Worm (Caenorhabditis elegans) whole organism, L2 larva: Measurements from ENCODE around the gene clec-141.

ENCODE experiments used
- C34F6.9 ChIP-seq: fragments of 150-350 bp; optimal IDR thresholded peaks from 2 replicates; lab custom pipeline; 2014; ENCODE audit warnings: missing biosample characterization, missing genetic modification characterization
- F13H6.1 ChIP-seq: sonication (generic microtip); optimal IDR thresholded peaks from 2 replicates; lab custom pipeline; 2016; ENCODE audit warnings: missing genetic modification characterization, missing compliant biosample characterization
- R02D3.7 ChIP-seq: fragments of 150-350 bp; optimal IDR thresholded peaks from 2 replicates; lab custom pipeline; 2014; ENCODE audit warnings: missing biosample characterization, missing genetic modification characterization
- Y55F3AM.14 ChIP-seq: fragments of 200-800 bp; sonication (Bioruptor generic); optimal IDR thresholded peaks from 2 replicates; lab custom pipeline; 2018; ENCODE audit warnings: mild to moderate bottlenecking, missing genetic modification characterization, missing compliant biosample characterization
- ZK546.5 ChIP-seq: sonication (generic microtip); optimal IDR thresholded peaks from 2 replicates; lab custom pipeline; 2017; ENCODE audit warnings: missing biosample characterization, missing genetic modification characterization
- alr-1 ChIP-seq: fragments of 150-350 bp; optimal IDR thresholded peaks from 2 replicates; lab custom pipeline; 2014; ENCODE audit warnings: missing biosample characterization, missing genetic modification characterization
- aly-2 ChIP-seq: fragments of 150-350 bp; optimal IDR thresholded peaks from 2 replicates; lab custom pipeline; 2014; ENCODE audit warnings: missing biosample characterization, missing genetic modification characterization
- ama-1 ChIP-seq: fragments of 150-350 bp; optimal IDR thresholded peaks from 2 replicates; lab custom pipeline; 2018; ENCODE audit warnings: inconsistent platforms
- blmp-1 ChIP-seq: sonication (generic microtip); optimal IDR thresholded peaks from 2 replicates; lab custom pipeline; 2017; ENCODE audit warnings: missing genetic modification characterization, mild to moderate bottlenecking, missing compliant biosample characterization, antibody characterized with exemption, moderate library complexity; ENCODE audit not compliant: insufficient read depth
- ceh-16 ChIP-seq: fragments of 150-350 bp; optimal IDR thresholded peaks from 2 replicates; lab custom pipeline; 2014; ENCODE audit warnings: missing biosample characterization, missing genetic modification characterization
- ceh-82 ChIP-seq: fragments of 150-350 bp; optimal IDR thresholded peaks from 2 replicates; lab custom pipeline; 2014; ENCODE audit warnings: missing biosample characterization, missing genetic modification characterization
- crh-2 ChIP-seq: sonication (generic microtip); optimal IDR thresholded peaks from 2 replicates; lab custom pipeline; 2017; ENCODE audit warnings: missing biosample characterization, missing genetic modification characterization
- dmd-4 ChIP-seq: sonication (generic microtip); optimal IDR thresholded peaks from 2 replicates; lab custom pipeline; 2017; ENCODE audit warnings: missing biosample characterization, missing genetic modification characterization
- egl-27 ChIP-seq: sonication (generic microtip); optimal IDR thresholded peaks from 3 replicates; lab custom pipeline; 2017; ENCODE audit warnings: missing biosample characterization, missing genetic modification reagents, missing genetic modification characterization
- elt-1 ChIP-seq: fragments of 150-350 bp; optimal IDR thresholded peaks from 2 replicates; lab custom pipeline; 2014; ENCODE audit warnings: missing biosample characterization, missing genetic modification characterization
- elt-3 ChIP-seq: sonication (generic microtip); optimal IDR thresholded peaks from 2 replicates; lab custom pipeline; 2017; ENCODE audit warnings: missing biosample characterization, missing genetic modification characterization
- fos-1 ChIP-seq: fragments of 150-350 bp; optimal IDR thresholded peaks from 2 replicates; lab custom pipeline; 2014; ENCODE audit warnings: missing biosample characterization, missing genetic modification characterization
- gmeb-1 ChIP-seq: fragments of 150-350 bp; optimal IDR thresholded peaks from 2 replicates; lab custom pipeline; 2014; ENCODE audit warnings: missing biosample characterization, missing genetic modification characterization
- lin-11 ChIP-seq: fragments of 150-350 bp; sonication (generic microtip); optimal IDR thresholded peaks from 2 replicates; lab custom pipeline; 2014; ENCODE audit warnings: missing biosample characterization, missing genetic modification characterization, inconsistent platforms, mixed read lengths
- lin-13 ChIP-seq: fragments of 150-350 bp; optimal IDR thresholded peaks from 2 replicates; lab custom pipeline; 2014; ENCODE audit warnings: missing biosample characterization, missing genetic modification reagents, missing genetic modification characterization
- lin-39 ChIP-seq: fragments of 150-350 bp; optimal IDR thresholded peaks from 2 replicates; lab custom pipeline; 2014; ENCODE audit warnings: missing biosample characterization, missing genetic modification reagents, missing genetic modification characterization
- mbf-1 ChIP-seq: sonication (generic microtip); optimal IDR thresholded peaks from 2 replicates; lab custom pipeline; 2017; ENCODE audit warnings: missing biosample characterization, missing genetic modification characterization
- mdl-1 ChIP-seq, 2 experiments: fragments of 150-350 bp in 1 of 2; sonication (generic microtip) in 1 of 2; optimal IDR thresholded peaks; 2 replicates each; lab custom pipeline; 2017; ENCODE audit warnings: missing biosample characterization in 2 of 2, missing genetic modification characterization in 2 of 2
- nhr-11 ChIP-seq: fragments of 150-350 bp; optimal IDR thresholded peaks from 2 replicates; lab custom pipeline; 2014; ENCODE audit warnings: missing biosample characterization, missing genetic modification characterization
- nhr-12 ChIP-seq: fragments of 150-350 bp; optimal IDR thresholded peaks from 2 replicates; lab custom pipeline; 2014; ENCODE audit warnings: missing biosample characterization, missing genetic modification characterization
- nhr-21 ChIP-seq: fragments of 150-350 bp; optimal IDR thresholded peaks from 2 replicates; lab custom pipeline; 2014; ENCODE audit warnings: missing biosample characterization, missing genetic modification characterization
- nhr-23 ChIP-seq: fragments of 150-350 bp; optimal IDR thresholded peaks from 2 replicates; lab custom pipeline; 2014; ENCODE audit warnings: missing biosample characterization, missing genetic modification reagents, missing genetic modification characterization
- nhr-237 ChIP-seq: fragments of 150-350 bp; optimal IDR thresholded peaks from 2 replicates; lab custom pipeline; 2014; ENCODE audit warnings: missing biosample characterization, missing genetic modification characterization
- nhr-25 ChIP-seq: fragments of 150-350 bp; sonication (generic microtip); optimal IDR thresholded peaks from 3 replicates; lab custom pipeline; 2014; ENCODE audit warnings: missing biosample characterization, missing genetic modification characterization
- nhr-77 ChIP-seq: fragments of 150-350 bp; optimal IDR thresholded peaks from 2 replicates; lab custom pipeline; 2014; ENCODE audit warnings: missing biosample characterization, missing genetic modification characterization
- peb-1 ChIP-seq: fragments of 150-350 bp; optimal IDR thresholded peaks from 2 replicates; lab custom pipeline; 2014; ENCODE audit warnings: missing biosample characterization, missing genetic modification characterization
- sem-4 ChIP-seq: fragments of 150-350 bp; optimal IDR thresholded peaks from 2 replicates; lab custom pipeline; 2014; ENCODE audit warnings: missing biosample characterization, missing genetic modification reagents, missing genetic modification characterization
- skn-1 ChIP-seq: sonication (generic microtip); optimal IDR thresholded peaks from 2 replicates; lab custom pipeline; 2017; ENCODE audit warnings: missing biosample characterization, missing genetic modification characterization
- sma-3 ChIP-seq: sonication (generic microtip); optimal IDR thresholded peaks from 2 replicates; lab custom pipeline; 2016; ENCODE audit warnings: missing genetic modification reagents, missing genetic modification characterization, missing compliant biosample characterization
- sma-9 ChIP-seq, 2 experiments: fragments of 150-350 bp in 1 of 2; sonication (generic microtip) in 1 of 2; optimal IDR thresholded peaks; 2 replicates each; lab custom pipeline; 2014 to 2016; ENCODE audit warnings: missing genetic modification characterization in 2 of 2, mild to moderate bottlenecking in 1 of 2, missing biosample characterization in 1 of 2, missing compliant biosample characterization in 1 of 2, missing genetic modification reagents in 1 of 2, moderate library complexity in 1 of 2
- snpc-4 ChIP-seq: fragments of 150-350 bp; optimal IDR thresholded peaks from 2 replicates; lab custom pipeline; 2014; ENCODE audit warnings: missing biosample characterization, missing genetic modification characterization
- unc-39 ChIP-seq: fragments of 150-350 bp; optimal IDR thresholded peaks from 2 replicates; lab custom pipeline; 2014; ENCODE audit warnings: missing biosample characterization, missing genetic modification characterization
- unc-55 ChIP-seq: fragments of 150-350 bp; sonication (generic microtip); optimal IDR thresholded peaks from 3 replicates; lab custom pipeline; 2014; ENCODE audit warnings: missing biosample characterization, missing genetic modification reagents, missing genetic modification characterization
- unc-62 ChIP-seq: fragments of 150-350 bp; optimal IDR thresholded peaks from 2 replicates; lab custom pipeline; 2014; ENCODE audit warnings: missing biosample characterization, missing genetic modification reagents, missing genetic modification characterization
- zag-1 ChIP-seq: fragments of 150-350 bp; optimal IDR thresholded peaks from 2 replicates; lab custom pipeline; 2014; ENCODE audit warnings: missing biosample characterization, missing genetic modification characterization
- ztf-1 ChIP-seq: fragments of 200-800 bp; sonication (Bioruptor generic); conservative IDR thresholded peaks from 2 replicates; pipeline ENCODE4 v1.3.6; 2022; ENCODE audit warnings: missing genetic modification characterization, missing compliant biosample characterization
- ztf-11 ChIP-seq: sonication (generic microtip); optimal IDR thresholded peaks from 2 replicates; lab custom pipeline; 2017; ENCODE audit warnings: missing biosample characterization, missing genetic modification characterization
- ztf-4 ChIP-seq: fragments of 150-350 bp; optimal IDR thresholded peaks from 2 replicates; lab custom pipeline; 2014; ENCODE audit warnings: missing biosample characterization, missing genetic modification characterization

The clec-141 gene

DNA sequence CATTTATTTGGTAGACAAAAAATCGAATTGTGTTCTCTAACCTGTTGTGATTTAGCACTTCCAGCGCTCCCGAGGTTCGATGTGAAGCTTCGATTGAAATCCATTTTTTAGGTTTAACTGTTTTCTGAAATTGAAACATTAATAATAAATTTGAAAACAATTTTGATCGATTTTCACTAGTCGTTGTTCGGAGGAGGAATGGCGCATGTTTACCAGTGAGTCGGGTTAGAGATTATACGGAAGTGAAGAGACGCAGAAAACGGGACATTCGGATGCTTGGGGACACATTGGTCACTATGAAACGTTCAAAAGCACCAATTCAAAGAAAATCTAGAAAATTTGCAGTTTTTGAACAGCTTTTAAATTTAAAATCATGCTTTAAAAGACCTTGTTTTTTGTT, 8.7 kb downstream of the clec-141 start, which contains the start of gene fbxl-3:
TSS of gene fbxl-3 (minus strand) at position 124 of the 400 bp plus-strand sequence.
- no peak for TF ChIP-seq ceh-16 (tag; lab: Kevin White, UChicago)
- no peak for TF ChIP-seq peb-1
- TF ChIP-seq nhr-23 (tag; lab: Kevin White, UChicago), result no peak
- no peak for TF ChIP-seq nhr-77 (tag; lab: Kevin White, UChicago)
- TF ChIP-seq nhr-237 (tag; lab: Kevin White, UChicago), result no peak
- no peak for TF ChIP-seq F13H6.1 (tag; lab: Kevin White, UChicago)
- TF ChIP-seq lin-13, result no peak
- no peak for TF ChIP-seq fos-1
- TF ChIP-seq unc-62 (GFP tag; lab: Kevin White, UChicago), result no peak
- no peak for TF ChIP-seq lin-11 (tag; lab: Kevin White, UChicago)
- no peak for TF ChIP-seq alr-1
- no peak for TF ChIP-seq blmp-1
- TF ChIP-seq ztf-11 (tag; lab: Kevin White, UChicago), result no peak
- no peak for TF ChIP-seq C34F6.9 (tag; lab: Kevin White, UChicago)
- no peak for TF ChIP-seq aly-2 (tag; lab: Kevin White, UChicago)
- TF ChIP-seq zag-1 (tag; lab: Kevin White, UChicago), result no peak
- no peak for TF ChIP-seq nhr-25
- TF ChIP-seq ceh-82 (tag; lab: Kevin White, UChicago), result no peak
- no peak for TF ChIP-seq lin-39
- TF ChIP-seq, all 48 proteins: peak for 0

DNA sequence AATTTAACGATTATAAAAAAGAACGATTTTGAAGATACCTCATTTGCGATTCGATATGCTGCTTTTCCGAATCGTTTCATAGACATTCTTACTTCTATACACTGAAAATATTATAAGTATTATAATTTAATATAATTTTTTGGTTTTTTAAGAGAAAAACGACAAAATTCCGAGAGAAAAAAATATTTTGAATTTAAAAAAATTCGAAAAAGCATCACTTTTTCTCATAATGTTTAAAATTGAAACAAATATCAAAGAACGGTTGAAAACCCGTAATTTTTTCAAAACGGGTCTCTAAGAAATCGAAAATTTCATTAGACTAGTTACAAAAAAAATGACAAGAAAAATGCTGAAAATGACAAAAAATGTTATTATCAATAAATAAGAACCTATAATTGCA, 11.9 kb downstream of the clec-141 start, which contains the start of gene pink-1:
TSS of gene pink-1 (minus strand) at position 101 of the 400 bp plus-strand sequence.
- TF ChIP-seq nhr-25 (no peak), sem-4 (no peak), unc-39 (no peak), skn-1 (tag; lab: Kevin White, UChicago) (no peak), ceh-16 (tag; lab: Kevin White, UChicago) (no peak), alr-1 (no peak), ceh-82 (tag; lab: Kevin White, UChicago) (no peak), C34F6.9 (tag; lab: Kevin White, UChicago) (no peak), egl-27 (tag; lab: Kevin White, UChicago) (no peak)

DNA sequence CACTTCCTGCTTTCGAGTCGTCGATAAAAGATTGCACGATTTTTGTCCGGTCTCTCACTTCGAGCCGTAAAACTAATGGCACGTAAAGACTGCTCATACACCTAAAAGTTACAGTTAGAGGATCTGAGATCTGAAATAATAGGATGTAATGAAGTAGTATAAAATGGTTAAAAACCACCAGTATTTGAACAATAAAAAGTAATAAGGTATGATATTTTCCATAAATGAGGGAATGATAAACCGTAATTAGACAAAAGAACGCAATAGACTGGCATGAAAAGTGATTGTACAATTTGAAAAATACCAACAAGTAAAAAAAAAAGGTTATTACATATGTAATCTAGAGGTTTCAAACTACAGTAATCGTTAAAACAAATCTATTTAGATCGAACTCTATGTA, 14.4 kb downstream of the clec-141 start, which contains the start of gene brap-2:
TSS of gene brap-2 (minus strand) at position 101 of the 400 bp plus-strand sequence.
- TF ChIP-seq ZK546.5 (tag; lab: Kevin White, UChicago) (no peak), sma-9 (GFP tag; optimal IDR thresholded peaks at IDR 0.05; lab: Kevin White, UChicago) (no peak), sma-9 (tag; optimal IDR thresholded peaks at IDR 0.05; lab: Kevin White, UChicago) (no peak)

DNA sequence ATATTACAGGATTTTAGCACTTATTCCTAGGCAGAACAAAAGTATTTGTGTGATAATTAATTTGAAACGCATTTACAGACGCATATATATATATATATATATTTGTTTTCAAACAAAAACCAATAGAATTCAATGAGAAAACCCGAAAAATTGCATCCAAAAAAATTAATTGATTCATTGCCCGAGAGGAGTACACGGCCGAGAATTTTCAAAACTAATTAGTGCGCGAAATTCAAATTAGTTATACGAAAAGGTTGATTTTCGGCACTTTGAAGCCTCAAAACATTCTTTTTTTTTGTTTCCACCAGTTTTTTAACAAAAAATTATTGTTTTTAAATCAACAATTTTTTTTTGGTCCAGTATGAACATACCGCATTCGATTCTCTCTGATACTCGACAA, 16.0 kb downstream of the clec-141 start:
- TF ChIP-seq nhr-77 (tag; lab: Kevin White, UChicago) (no peak), nhr-21 (no peak), ceh-82 (tag; lab: Kevin White, UChicago) (no peak), sem-4 (no peak), zag-1 (tag; lab: Kevin White, UChicago) (no peak), Y55F3AM.14 (GFP tag; lab: Kevin White, UChicago) (no peak), nhr-12 (tag; lab: Kevin White, UChicago) (no peak), ztf-11 (tag; lab: Kevin White, UChicago) (no peak), unc-39 (no peak), gmeb-1 (tag; lab: Kevin White, UChicago) (no peak), egl-27 (tag; lab: Kevin White, UChicago) (no peak), mdl-1 (tag; optimal IDR thresholded peaks at IDR 0.05; lab: Kevin White, UChicago) (no peak), ztf-4 (tag; lab: Kevin White, UChicago) (no peak), R02D3.7 (no peak), ceh-16 (tag; lab: Kevin White, UChicago) (no peak), sma-3 (GFP tag; lab: Kevin White, UChicago) (no peak), crh-2 (no peak), lin-11 (tag; lab: Kevin White, UChicago) (no peak), lin-39 (no peak)

DNA sequence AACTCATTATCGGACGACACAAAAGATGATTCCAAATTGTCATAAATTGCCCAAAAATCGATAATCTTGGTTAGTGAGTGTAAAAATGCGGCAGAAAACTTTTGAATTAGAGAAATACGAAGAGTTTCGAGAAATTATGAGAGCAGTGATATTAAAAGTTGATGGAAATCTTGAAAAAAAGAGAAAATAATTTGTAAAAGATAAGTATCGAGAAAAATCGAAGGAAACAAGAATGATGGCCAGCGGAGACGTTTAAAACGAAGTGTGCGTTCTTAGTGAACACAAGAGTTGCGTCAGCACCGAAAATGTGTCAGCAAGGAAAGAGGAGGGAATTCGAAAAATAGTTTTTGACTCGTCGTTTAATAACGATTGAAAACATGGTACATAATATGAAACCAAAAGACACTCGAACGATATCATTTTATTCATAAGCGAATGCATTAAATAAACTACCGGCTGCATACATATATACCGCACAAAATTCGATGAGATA, 17.6 kb downstream of the clec-141 start, which contains the start of gene ndx-6:
TSS of gene ndx-6 (minus strand) at position 51 of the 493 bp plus-strand sequence.
- TF ChIP-seq nhr-11 (no peak), crh-2 (peak; percentile 90), elt-1 (no peak), sma-9 (GFP tag; optimal IDR thresholded peaks at IDR 0.05; lab: Kevin White, UChicago) (peak; percentile 87), sma-9 (tag; optimal IDR thresholded peaks at IDR 0.05; lab: Kevin White, UChicago) (no peak), dmd-4 (tag; lab: Kevin White, UChicago) (no peak), mbf-1 (no peak), ama-1 (lab: Kevin White, UChicago) (peak; percentile 62), nhr-77 (tag; lab: Kevin White, UChicago) (peak; percentile 74), ZK546.5 (tag; lab: Kevin White, UChicago) (no peak), C34F6.9 (tag; lab: Kevin White, UChicago) (peak; percentile 88), nhr-23 (tag; lab: Kevin White, UChicago) (no peak), lin-13 (peak; percentile 83), snpc-4 (tag; lab: Kevin White, UChicago) (peak; percentile 80), unc-55 (GFP tag; lab: Kevin White, UChicago) (peak; percentile 95), egl-27 (tag; lab: Kevin White, UChicago) (peak; percentile 36), lin-39 (no peak), gmeb-1 (tag; lab: Kevin White, UChicago) (peak; percentile 98), nhr-12 (tag; lab: Kevin White, UChicago) (no peak), Y55F3AM.14 (GFP tag; lab: Kevin White, UChicago) (no peak), fos-1 (peak; percentile 85), ztf-1 (GFP tag; lab: Robert Waterston, UW) (no peak), elt-3 (tag; lab: Kevin White, UChicago) (no peak), lin-11 (tag; lab: Kevin White, UChicago) (peak; percentile 45)
